Worm (Caenorhabditis elegans) whole organism, late embryonic: ENCODE measurements around the gene F26F4.5.

ENCODE experiments used
- K09A11.1 ChIP-seq: sonication (generic microtip); optimal IDR thresholded peaks from 2 replicates; lab custom pipeline; 2017; ENCODE audit warnings: antibody characterized with exemption, mild to moderate bottlenecking, missing genetic modification characterization, missing compliant biosample characterization; ENCODE audit not compliant: insufficient read depth
- ahr-1 ChIP-seq: sonication (generic microtip); optimal IDR thresholded peaks from 2 replicates; lab custom pipeline; 2016; ENCODE audit warnings: missing genetic modification characterization, missing compliant biosample characterization
- ama-1 ChIP-seq: fragments of 150-350 bp; optimal IDR thresholded peaks from 2 replicates; lab custom pipeline; 2014
- ceh-14 ChIP-seq: sonication (generic microtip); optimal IDR thresholded peaks from 2 replicates; lab custom pipeline; 2016; ENCODE audit warnings: missing genotype, missing genetic modification characterization, missing compliant biosample characterization
- ceh-18 ChIP-seq: sonication (generic microtip); optimal IDR thresholded peaks from 2 replicates; lab custom pipeline; 2016; ENCODE audit warnings: missing genetic modification characterization, missing compliant biosample characterization
- ceh-2 ChIP-seq: sonication (generic microtip); optimal IDR thresholded peaks from 2 replicates; lab custom pipeline; 2016; ENCODE audit warnings: missing genotype, missing genetic modification characterization, missing compliant biosample characterization
- ceh-34 ChIP-seq: sonication (generic microtip); optimal IDR thresholded peaks from 2 replicates; lab custom pipeline; 2016; ENCODE audit warnings: mild to moderate bottlenecking, missing genetic modification characterization, missing compliant biosample characterization
- ceh-45 ChIP-seq: fragments of 200-800 bp; sonication (Bioruptor generic); IDR thresholded peaks from 2 replicates; pipeline ENCODE4 v1.3.6; 2022; ENCODE audit warnings: missing genetic modification reagents, missing genetic modification characterization, missing compliant biosample characterization
- che-1 ChIP-seq: sonication (generic microtip); optimal IDR thresholded peaks from 2 replicates; lab custom pipeline; 2016; ENCODE audit warnings: mild to moderate bottlenecking, missing genetic modification characterization, missing compliant biosample characterization
- dmd-4 ChIP-seq: sonication (generic microtip); optimal IDR thresholded peaks from 2 replicates; lab custom pipeline; 2016; ENCODE audit warnings: borderline replicate concordance, missing genetic modification characterization, missing compliant biosample characterization
- elt-2 ChIP-seq: sonication (generic microtip); optimal IDR thresholded peaks from 2 replicates; lab custom pipeline; 2016; ENCODE audit warnings: missing genetic modification reagents, missing genetic modification characterization, missing compliant biosample characterization
- elt-4 ChIP-seq: sonication (generic microtip); optimal IDR thresholded peaks from 2 replicates; lab custom pipeline; 2016; ENCODE audit warnings: missing genetic modification characterization, missing compliant biosample characterization
- fax-1 ChIP-seq: sonication (generic microtip); optimal IDR thresholded peaks from 2 replicates; lab custom pipeline; 2016; ENCODE audit warnings: missing genotype, missing genetic modification characterization, missing compliant biosample characterization
- fkh-10 ChIP-seq: fragments of 150-350 bp; optimal IDR thresholded peaks from 2 replicates; lab custom pipeline; 2014; ENCODE audit warnings: missing biosample characterization, missing genetic modification reagents, missing genetic modification characterization
- fkh-6 ChIP-seq: sonication (generic microtip); optimal IDR thresholded peaks from 2 replicates; lab custom pipeline; 2016; ENCODE audit warnings: missing genetic modification characterization, missing compliant biosample characterization
- gmeb-2 ChIP-seq: sonication (generic microtip); optimal IDR thresholded peaks from 2 replicates; lab custom pipeline; 2016; ENCODE audit warnings: missing genetic modification characterization, inconsistent platforms, missing compliant biosample characterization
- hlh-13 ChIP-seq: fragments of 200-800 bp; sonication (Bioruptor generic); optimal IDR thresholded peaks from 2 replicates; lab custom pipeline; 2018; ENCODE audit warnings: mild to moderate bottlenecking, missing genetic modification characterization, missing compliant biosample characterization
- hlh-6 ChIP-seq: sonication (generic microtip); optimal IDR thresholded peaks from 2 replicates; lab custom pipeline; 2016; ENCODE audit warnings: missing genotype, missing genetic modification characterization, missing compliant biosample characterization
- hlh-8 ChIP-seq: sonication (generic microtip); optimal IDR thresholded peaks from 2 replicates; lab custom pipeline; 2016; ENCODE audit warnings: missing genotype, missing genetic modification characterization, missing compliant biosample characterization
- lim-6 ChIP-seq: sonication (generic microtip); optimal IDR thresholded peaks from 2 replicates; lab custom pipeline; 2016; ENCODE audit warnings: missing genetic modification characterization, missing compliant biosample characterization
- lin-11 ChIP-seq: fragments of 200-800 bp; sonication (Bioruptor generic); optimal IDR thresholded peaks from 2 replicates; lab custom pipeline; 2018; ENCODE audit warnings: mild to moderate bottlenecking, missing genetic modification characterization, missing compliant biosample characterization
- madf-2 ChIP-seq: sonication (generic microtip); optimal IDR thresholded peaks from 2 replicates; lab custom pipeline; 2017; ENCODE audit warnings: missing genetic modification characterization, missing compliant biosample characterization
- mec-3 ChIP-seq: sonication (generic microtip); optimal IDR thresholded peaks from 2 replicates; lab custom pipeline; 2016; ENCODE audit warnings: borderline replicate concordance, missing genetic modification characterization, missing compliant biosample characterization
- nfya-1 ChIP-seq: sonication (generic microtip); optimal IDR thresholded peaks from 2 replicates; lab custom pipeline; 2017; ENCODE audit warnings: missing genetic modification characterization, mild to moderate bottlenecking, missing compliant biosample characterization, antibody characterized with exemption, moderate library complexity
- nhr-232 ChIP-seq: sonication (generic microtip); optimal IDR thresholded peaks from 2 replicates; lab custom pipeline; 2016; ENCODE audit warnings: missing genetic modification characterization, missing compliant biosample characterization
- npax-4 ChIP-seq: sonication (generic microtip); optimal IDR thresholded peaks from 2 replicates; lab custom pipeline; 2016; ENCODE audit warnings: missing genetic modification characterization, missing compliant biosample characterization
- pat-9 ChIP-seq: fragments of 200-800 bp; sonication (Bioruptor generic); optimal IDR thresholded peaks from 2 replicates; lab custom pipeline; 2018; ENCODE audit warnings: mild to moderate bottlenecking, missing genetic modification characterization, moderate library complexity, missing compliant biosample characterization
- pha-4 ChIP-seq: fragments of 150-350 bp; optimal IDR thresholded peaks from 2 replicates; lab custom pipeline; 2018; ENCODE audit warnings: missing biosample characterization, missing genetic modification reagents, missing genetic modification characterization
- pros-1 ChIP-seq: fragments of 150-350 bp; optimal IDR thresholded peaks from 2 replicates; lab custom pipeline; 2014; ENCODE audit warnings: missing biosample characterization, missing genetic modification reagents, missing genetic modification characterization
- sox-4 ChIP-seq: sonication (generic microtip); optimal IDR thresholded peaks from 2 replicates; lab custom pipeline; 2017; ENCODE audit warnings: mild to moderate bottlenecking, missing genetic modification characterization, inconsistent platforms, missing compliant biosample characterization
- syd-9 ChIP-seq: sonication (generic microtip); optimal IDR thresholded peaks from 2 replicates; lab custom pipeline; 2016; ENCODE audit warnings: mild to moderate bottlenecking, missing genetic modification characterization, moderate library complexity, missing compliant biosample characterization
- tbx-7 ChIP-seq: sonication (generic microtip); optimal IDR thresholded peaks from 2 replicates; lab custom pipeline; 2016; ENCODE audit warnings: missing genotype, missing genetic modification characterization, missing compliant biosample characterization
- unc-86 ChIP-seq: sonication (generic microtip); optimal IDR thresholded peaks from 2 replicates; lab custom pipeline; 2016; ENCODE audit warnings: missing genetic modification characterization, missing compliant biosample characterization
- zip-5 ChIP-seq: sonication (generic microtip); optimal IDR thresholded peaks from 2 replicates; lab custom pipeline; 2016; ENCODE audit warnings: missing genetic modification characterization, missing compliant biosample characterization
- ztf-16 ChIP-seq: sonication (generic microtip); optimal IDR thresholded peaks from 2 replicates; lab custom pipeline; 2017; ENCODE audit warnings: missing genetic modification characterization, missing compliant biosample characterization

F26F4.5 gene

ce11 chrIII:4890997-4891396 is at the start of gene F26F4.5:
TSS of gene F26F4.5 (minus strand) at chrIII:4891252.
- TF ChIP-seq fax-1 (tag; lab: Kevin White, UChicago) (no peak), syd-9 (tag; lab: Kevin White, UChicago) (no peak), tbx-7 (no peak), unc-86 (tag; lab: Kevin White, UChicago) (no peak), ceh-18 (tag; lab: Kevin White, UChicago) (no peak), fkh-6 (no peak)

- TF ChIP-seq madf-2 = no peak
- no peak for TF ChIP-seq mec-3 (tag; lab: Kevin White, UChicago)
- TF ChIP-seq nfya-1 (tag; lab: Kevin White, UChicago) = no peak
- no peak for TF ChIP-seq pros-1 (tag; lab: Kevin White, UChicago)
- TF ChIP-seq ahr-1 (tag; lab: Kevin White, UChicago) = no peak
- no peak for TF ChIP-seq ceh-18 (tag; lab: Kevin White, UChicago)
- TF ChIP-seq hlh-8 (tag; lab: Kevin White, UChicago) = no peak
- no peak for TF ChIP-seq fkh-10 (GFP tag; lab: Kevin White, UChicago)
- no peak for TF ChIP-seq ceh-14
- TF ChIP-seq ceh-34 = no peak
- TF ChIP-seq syd-9 (tag; lab: Kevin White, UChicago) = no peak
- TF ChIP-seq hlh-13 (GFP tag; lab: Kevin White, UChicago) = no peak
- no peak for TF ChIP-seq ceh-2 (tag; lab: Kevin White, UChicago)
- TF ChIP-seq che-1 (tag; lab: Kevin White, UChicago) = no peak
- no peak for TF ChIP-seq lim-6 (tag; lab: Kevin White, UChicago)
- TF ChIP-seq lin-11 = no peak
Observed at ce11 chrIII:4939267-4939666, 48.2 kb upstream of the F26F4.5 start, which contains the start of gene rpb-2. TSS of gene rpb-2 (plus strand) at chrIII:4939567.

ce11 chrIII:4937022-4937421 is 46.0 kb upstream of the F26F4.5 start, which contains the start of gene fsn-1:
TSS of gene fsn-1 (plus strand) at chrIII:4937322.
- TF ChIP-seq sox-4 (tag; lab: Kevin White, UChicago) (no peak), dmd-4 (tag; lab: Kevin White, UChicago) (no peak), ama-1 (lab: Kevin White, UChicago) (no peak), elt-4 (tag; lab: Kevin White, UChicago) (no peak), ceh-14 (no peak), unc-86 (tag; lab: Kevin White, UChicago) (no peak), mec-3 (tag; lab: Kevin White, UChicago) (no peak), nfya-1 (tag; lab: Kevin White, UChicago) (no peak), K09A11.1 (tag; lab: Kevin White, UChicago) (no peak), ztf-16 (tag; lab: Kevin White, UChicago) (no peak), gmeb-2 (tag; lab: Kevin White, UChicago) (no peak)

- TF ChIP-seq hlh-6 (tag; lab: Kevin White, UChicago) (no peak), zip-5 (tag; lab: Kevin White, UChicago) (no peak), lim-6 (tag; lab: Kevin White, UChicago) (no peak), elt-2 (tag; lab: Kevin White, UChicago) (no peak), nhr-232 (tag; lab: Kevin White, UChicago) (no peak), ceh-45 (GFP tag; lab: Robert Waterston, UW) (no peak), ahr-1 (tag; lab: Kevin White, UChicago) (no peak), che-1 (tag; lab: Kevin White, UChicago) (no peak), dmd-4 (tag; lab: Kevin White, UChicago) (no peak), sox-4 (tag; lab: Kevin White, UChicago) (no peak), pat-9 (tag; lab: Kevin White, UChicago) (no peak), ceh-18 (tag; lab: Kevin White, UChicago) (no peak), pha-4 (tag; lab: Kevin White, UChicago) (no peak), fkh-6 (no peak), gmeb-2 (tag; lab: Kevin White, UChicago) (no peak), npax-4 (tag; lab: Kevin White, UChicago) (no peak)
Observed at ce11 chrIII:4934896-4935628, 44.0 kb upstream of the F26F4.5 start, which contains the start of gene mrps-18C. TSS of gene mrps-18C (plus strand) at chrIII:4935578.
